Worm (Caenorhabditis elegans): ENCODE data around the gene srr-1.

The srr-1 gene

DNA sequence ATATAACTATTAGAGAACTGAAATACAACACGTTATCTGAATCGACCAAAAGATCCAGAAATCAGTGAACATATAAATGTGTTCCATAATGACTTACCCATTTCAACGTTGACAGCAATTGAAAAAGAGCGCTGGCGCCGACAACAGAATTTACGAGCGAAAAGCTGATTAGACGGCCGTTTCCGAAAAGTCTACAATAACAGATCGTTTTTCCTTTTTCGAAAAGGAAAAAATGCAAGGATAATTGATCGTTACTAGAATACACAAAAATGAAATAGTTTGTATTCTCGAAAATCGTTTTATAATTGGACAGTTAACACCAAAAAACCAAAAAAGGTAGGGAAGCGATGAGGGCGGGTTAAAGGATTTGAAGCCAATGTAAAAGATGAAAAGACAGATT lies at the start of gene srr-1:
srr-1 (minus strand) TSS at position 101 of the 400 bp plus-strand sequence.
- no peak for TF ChIP-seq lin-39 (tag; optimal IDR thresholded peaks at IDR 0.05)
- TF ChIP-seq mef-2 (tag; optimal IDR thresholded peaks at IDR 0.05): no peak
- no peak for TF ChIP-seq zip-4 (GFP tag; optimal IDR thresholded peaks at IDR 0.05)
- no peak for TF ChIP-seq ces-1 (GFP tag; optimal IDR thresholded peaks at IDR 0.05)
- TF ChIP-seq sox-4 (tag; optimal IDR thresholded peaks at IDR 0.05): no peak
- TF ChIP-seq efl-3 (GFP tag; optimal IDR thresholded peaks at IDR 0.05): no peak
- no peak for TF ChIP-seq sptf-1 (tag; optimal IDR thresholded peaks at IDR 0.05)
- no peak for TF ChIP-seq ceh-63 (GFP tag; optimal IDR thresholded peaks at IDR 0.05)
- no peak for TF ChIP-seq lin-13 (GFP tag; optimal IDR thresholded peaks at IDR 0.05)
- no peak for TF ChIP-seq snu-23 (GFP tag; optimal IDR thresholded peaks at IDR 0.05)
- no peak for TF ChIP-seq lin-35 (GFP tag; optimal IDR thresholded peaks at IDR 0.05)
- TF ChIP-seq nhr-71 (tag; optimal IDR thresholded peaks at IDR 0.05): no peak
- TF ChIP-seq fkh-8 (tag; optimal IDR thresholded peaks at IDR 0.05): no peak
- no peak for TF ChIP-seq C16A3.4 (tag; optimal IDR thresholded peaks at IDR 0.05)
- no peak for TF ChIP-seq F16B12.6 (tag; optimal IDR thresholded peaks at IDR 0.05)
- no peak for TF ChIP-seq mdl-1 (tag; optimal IDR thresholded peaks at IDR 0.05)
- no peak for TF ChIP-seq hlh-4 (tag; optimal IDR thresholded peaks at IDR 0.05)
- TF ChIP-seq hpl-2 (GFP tag; optimal IDR thresholded peaks at IDR 0.05): no peak
- no peak for TF ChIP-seq sup-37 (GFP tag; optimal IDR thresholded peaks at IDR 0.05)

DNA sequence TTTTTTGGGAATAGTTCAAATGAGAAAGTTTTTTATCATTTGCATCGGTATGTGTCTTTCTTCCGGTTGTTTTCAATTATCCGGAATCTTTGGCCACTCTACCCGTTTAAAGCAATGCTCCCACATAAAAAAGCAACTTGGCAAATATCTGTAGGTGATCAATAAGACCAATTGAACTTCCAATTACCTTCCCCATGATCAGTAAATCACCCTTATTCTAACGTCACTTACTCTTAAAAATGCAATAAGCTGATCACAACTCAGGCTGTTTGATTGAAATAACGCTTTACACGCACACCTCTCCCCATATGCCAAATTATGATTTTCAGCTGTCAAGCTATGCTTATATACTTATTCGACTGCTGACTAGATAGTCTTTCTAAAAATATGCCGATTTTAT lies 42.1 kb upstream of the srr-1 start, which contains the start of gene C34B4.5:
C34B4.5 (plus strand) TSS at position 301 of the 400 bp plus-strand sequence.
- no peak for TF ChIP-seq fkh-8 (tag; optimal IDR thresholded peaks at IDR 0.05)
- no peak for TF ChIP-seq snu-23 (GFP tag; optimal IDR thresholded peaks at IDR 0.05)
- TF ChIP-seq fos-1 (tag; optimal IDR thresholded peaks at IDR 0.05): no peak
- no peak for TF ChIP-seq ceh-63 (GFP tag; optimal IDR thresholded peaks at IDR 0.05)
- no peak for TF ChIP-seq ztf-4 (tag; optimal IDR thresholded peaks at IDR 0.05)
- no peak for TF ChIP-seq lin-15B (tag; optimal IDR thresholded peaks at IDR 0.05)
- no peak for TF ChIP-seq mef-2 (tag; optimal IDR thresholded peaks at IDR 0.05)
- no peak for TF ChIP-seq nhr-77 (tag; optimal IDR thresholded peaks at IDR 0.05)
- no peak for TF ChIP-seq ama-1 (optimal IDR thresholded peaks at IDR 0.05)
- TF ChIP-seq dsc-1 (tag; optimal IDR thresholded peaks at IDR 0.05): no peak
- no peak for TF ChIP-seq pag-3 (tag; optimal IDR thresholded peaks at IDR 0.05; ENCODE audit: borderline replicate concordance, insufficient read depth)
- no peak for TF ChIP-seq fkh-10 (GFP tag; optimal IDR thresholded peaks at IDR 0.05)
- TF ChIP-seq egl-27 (tag; optimal IDR thresholded peaks at IDR 0.05): no peak

DNA sequence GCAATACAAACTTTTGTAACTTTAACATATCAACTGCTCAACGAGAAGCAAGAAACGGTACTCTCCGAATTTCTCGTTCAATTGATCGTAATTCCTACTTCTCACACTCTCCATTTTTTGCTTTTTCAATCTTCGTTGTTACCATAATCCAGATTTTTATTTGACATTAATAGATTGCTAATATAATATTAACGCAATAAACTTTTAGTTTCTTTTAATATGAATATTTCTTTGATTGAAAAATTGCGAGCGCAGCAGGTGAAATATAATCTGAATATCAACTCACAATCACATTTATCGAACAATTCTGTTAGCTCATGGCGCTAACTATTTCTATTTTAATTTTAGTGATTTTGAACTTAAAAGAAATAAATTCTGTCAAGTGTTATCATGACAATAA lies 38.8 kb upstream of the srr-1 start, which contains the start of gene lurp-4:
lurp-4 (plus strand) TSS at position 301 of the 400 bp plus-strand sequence.
- no peak for TF ChIP-seq nhr-28 (tag; optimal IDR thresholded peaks at IDR 0.05)
- no peak for TF ChIP-seq sptf-1 (tag; optimal IDR thresholded peaks at IDR 0.05)
- no peak for TF ChIP-seq jun-1 (tag; optimal IDR thresholded peaks at IDR 0.05)
- TF ChIP-seq dsc-1 (tag; optimal IDR thresholded peaks at IDR 0.05): no peak
- TF ChIP-seq ceh-8 (GFP tag; optimal IDR thresholded peaks at IDR 0.05): no peak
- no peak for TF ChIP-seq C16A3.4 (tag; optimal IDR thresholded peaks at IDR 0.05)
- no peak for TF ChIP-seq rnt-1 (tag; optimal IDR thresholded peaks at IDR 0.05)
- no peak for TF ChIP-seq snu-23 (GFP tag; optimal IDR thresholded peaks at IDR 0.05)
- TF ChIP-seq C34B4.2 (tag; optimal IDR thresholded peaks at IDR 0.05): no peak
- no peak for TF ChIP-seq ceh-63 (GFP tag; optimal IDR thresholded peaks at IDR 0.05)
- TF ChIP-seq nhr-85 (tag): no peak
- TF ChIP-seq sox-4 (tag; optimal IDR thresholded peaks at IDR 0.05): no peak
- TF ChIP-seq pag-3 (tag; optimal IDR thresholded peaks at IDR 0.05; ENCODE audit: borderline replicate concordance, insufficient read depth): no peak
- no peak for TF ChIP-seq tbx-2 (tag; optimal IDR thresholded peaks at IDR 0.05)
- TF ChIP-seq nhr-19 (GFP tag; conservative IDR thresholded peaks at IDR 0.05): no peak
- no peak for TF ChIP-seq nhr-12 (tag; optimal IDR thresholded peaks at IDR 0.05)
